Fruit fly (Drosophila melanogaster) whole organism, adult: ENCODE data around the gene escl.

Source experiments
- CG11617 ChIP-seq: fragments of 200-800 bp; sonication (Bioruptor generic); optimal IDR thresholded peaks from 2 replicates; lab custom pipeline; 2017; ENCODE audit warnings: mild to moderate bottlenecking, missing biosample characterization, missing genetic modification reagents, missing genetic modification characterization
- CG12768 ChIP-seq: fragments of 200-800 bp; sonication (Bioruptor generic); optimal IDR thresholded peaks from 2 replicates; lab custom pipeline; 2017; ENCODE audit warnings: missing biosample characterization, missing genetic modification characterization, mild to moderate bottlenecking, moderate library complexity, missing genetic modification reagents
- CG14711 ChIP-seq: fragments of 200-800 bp; sonication (Bioruptor generic); optimal IDR thresholded peaks from 2 replicates; lab custom pipeline; 2018; ENCODE audit warnings: missing biosample characterization, mild to moderate bottlenecking, missing genetic modification characterization, moderate library complexity
- CG1620 ChIP-seq: fragments of 200-800 bp; sonication (Bioruptor generic); optimal IDR thresholded peaks from 2 replicates; lab custom pipeline; 2016; ENCODE audit warnings: missing biosample characterization, missing genetic modification characterization
- CG33017 ChIP-seq: fragments of 200-800 bp; sonication (Bioruptor generic); optimal IDR thresholded peaks from 2 replicates; lab custom pipeline; 2018; ENCODE audit warnings: missing biosample characterization, mild to moderate bottlenecking, missing genetic modification characterization, moderate library complexity
- CG5204 ChIP-seq: fragments of 200-800 bp; sonication (Bioruptor generic); optimal IDR thresholded peaks from 2 replicates; lab custom pipeline; 2016; ENCODE audit warnings: missing biosample characterization, missing genetic modification characterization
- CG7045 ChIP-seq: fragments of 200-800 bp; sonication (Bioruptor generic); optimal IDR thresholded peaks from 2 replicates; lab custom pipeline; 2017; ENCODE audit warnings: missing biosample characterization, mild to moderate bottlenecking, missing genetic modification characterization
- CG7101 ChIP-seq: fragments of 200-800 bp; sonication (Bioruptor generic); optimal IDR thresholded peaks from 2 replicates; lab custom pipeline; 2018; ENCODE audit warnings: missing biosample characterization, mild to moderate bottlenecking, missing genetic modification characterization, moderate library complexity
- Clk ChIP-seq: fragments of 200-800 bp; sonication (Bioruptor generic); optimal IDR thresholded peaks from 2 replicates; lab custom pipeline; 2017; ENCODE audit warnings: missing biosample characterization, missing genetic modification characterization
- Crg-1 ChIP-seq: fragments of 200-800 bp; sonication (Bioruptor generic); optimal IDR thresholded peaks from 2 replicates; lab custom pipeline; 2016; ENCODE audit warnings: missing biosample characterization, missing genetic modification characterization
- Hr96 ChIP-seq: fragments of 200-800 bp; sonication (Bioruptor generic); optimal IDR thresholded peaks from 2 replicates; lab custom pipeline; 2016; ENCODE audit warnings: missing biosample characterization, missing genetic modification characterization
- Mnt ChIP-seq: fragments of 200-800 bp; sonication (Bioruptor generic); optimal IDR thresholded peaks from 2 replicates; lab custom pipeline; 2016; ENCODE audit warnings: missing biosample characterization, mild to moderate bottlenecking, missing genetic modification characterization
- bab1 ChIP-seq: fragments of 200-800 bp; sonication (Bioruptor generic); optimal IDR thresholded peaks from 3 replicates; lab custom pipeline; 2019; ENCODE audit warnings: missing biosample characterization, mild to moderate bottlenecking, missing genetic modification characterization, moderate library complexity
- cic ChIP-seq: fragments of 200-800 bp; sonication (Bioruptor generic); optimal IDR thresholded peaks from 2 replicates; lab custom pipeline; 2017; ENCODE audit warnings: missing biosample characterization, mild to moderate bottlenecking, missing genetic modification characterization, moderate library complexity
- cnc ChIP-seq, 2 experiments: fragments of >200 bp; optimal IDR thresholded peaks; 2 replicates each; lab custom pipeline; 2017
- kay ChIP-seq: fragments of 200-800 bp; sonication (Bioruptor generic); peaks from one replicate; lab custom pipeline; 2016; ENCODE audit warnings: missing biosample characterization, missing genetic modification characterization, borderline replicate concordance
- ovo ChIP-seq: fragments of 200-800 bp; sonication (Bioruptor generic); optimal IDR thresholded peaks from 2 replicates; lab custom pipeline; 2016; ENCODE audit warnings: missing biosample characterization, missing genetic modification characterization
- pad ChIP-seq: fragments of 200-800 bp; sonication (Bioruptor generic); optimal IDR thresholded peaks from 3 replicates; lab custom pipeline; 2017; ENCODE audit warnings: missing biosample characterization, missing genetic modification characterization, mild to moderate bottlenecking, moderate library complexity, missing genetic modification reagents
- tj ChIP-seq: fragments of 200-800 bp; sonication (Bioruptor generic); optimal IDR thresholded peaks from 3 replicates; lab custom pipeline; 2017; ENCODE audit warnings: missing biosample characterization, mild to moderate bottlenecking, missing genetic modification characterization, moderate library complexity
- toe ChIP-seq: fragments of 200-800 bp; sonication (Bioruptor generic); optimal IDR thresholded peaks from 2 replicates; lab custom pipeline; 2016; ENCODE audit warnings: missing biosample characterization, missing genetic modification characterization

The escl gene

DNA sequence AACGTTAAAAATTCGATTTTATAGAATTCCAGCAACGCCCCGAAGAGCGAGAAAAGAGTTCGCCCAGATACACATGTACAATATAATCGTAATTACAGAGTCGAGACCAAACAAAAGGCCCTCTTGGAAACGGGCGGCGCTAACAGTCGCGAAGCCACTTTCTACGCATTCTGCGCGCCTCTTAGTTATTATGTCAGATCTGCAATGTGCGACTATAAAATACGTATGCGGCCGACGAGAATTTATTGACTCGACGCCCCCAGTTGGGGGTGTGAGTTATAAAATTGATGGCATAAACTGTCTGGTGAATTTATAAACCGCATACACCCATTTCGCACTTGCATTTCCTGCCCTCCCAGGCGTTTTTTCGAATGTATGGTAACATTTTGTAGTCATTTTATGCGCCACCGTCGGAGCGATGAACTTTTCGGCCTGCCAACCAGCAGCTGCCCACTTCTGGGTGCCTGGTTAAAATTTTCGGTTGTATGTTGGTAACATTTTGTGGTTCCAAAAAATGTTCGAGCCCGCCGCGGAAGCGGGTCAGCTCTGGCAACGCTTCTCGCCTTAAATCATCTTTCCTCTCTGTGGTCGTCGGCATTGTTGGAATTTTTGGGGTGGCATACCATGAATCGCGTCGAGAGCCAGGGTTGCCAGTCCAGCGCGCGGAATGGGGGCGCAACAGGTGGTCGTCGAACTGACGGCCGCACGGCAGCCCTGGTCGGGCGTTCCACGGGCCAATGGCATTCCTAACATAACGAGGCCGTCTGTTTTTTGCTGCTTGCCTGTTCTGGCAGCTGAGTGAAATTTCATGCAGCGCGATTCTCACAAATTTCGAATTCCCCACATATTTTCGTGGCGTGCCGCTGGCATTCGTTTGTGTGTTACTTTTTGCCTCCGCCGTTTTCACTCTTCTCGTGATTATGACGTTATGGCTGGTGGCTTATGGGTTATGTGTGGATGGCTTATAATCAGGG, 21.2 kb downstream of the escl start:
- TF ChIP-seq CG5204: peak; percentile 10
- peak; percentile 69 for TF ChIP-seq Hr96 (GFP tag; lab: Kevin White, UChicago)
- no peak for TF ChIP-seq cnc (optimal IDR thresholded peaks at IDR 0.05; lab: Kevin White, UChicago)
- TF ChIP-seq CG12768 (GFP tag; lab: Kevin White, UChicago): peak; percentile 94
- TF ChIP-seq Clk (GFP tag; lab: Kevin White, UChicago): no peak
- TF ChIP-seq ovo (GFP tag; lab: Kevin White, UChicago): peak; percentile 35
- peak; percentile 72 for TF ChIP-seq cic (GFP tag; lab: Kevin White, UChicago)
- peak; percentile 52 for TF ChIP-seq bab1 (GFP tag; lab: Kevin White, UChicago)
- TF ChIP-seq kay: peak; percentile 95
- TF ChIP-seq Crg-1 (GFP tag; lab: Kevin White, UChicago): no peak
- TF ChIP-seq pad (GFP tag; lab: Kevin White, UChicago): peak; percentile 48
- TF ChIP-seq toe (GFP tag; lab: Kevin White, UChicago): peak; percentile 57
- TF ChIP-seq CG33017 (tag; lab: Kevin White, UChicago): no peak
- peak; percentile 87 for TF ChIP-seq Mnt (GFP tag; lab: Kevin White, UChicago)
- TF ChIP-seq CG11617 (GFP tag; lab: Kevin White, UChicago): peak; percentile 93
- TF ChIP-seq tj: peak; percentile 72
- TF ChIP-seq CG14711 (tag; lab: Kevin White, UChicago): peak; percentile 100
- TF ChIP-seq CG1620: no peak
- TF ChIP-seq CG7045 (GFP tag; lab: Kevin White, UChicago): peak; percentile 73
- TF ChIP-seq CG7101 (tag; lab: Kevin White, UChicago): peak; percentile 57

dm6 chr2L:12013243-12013642, 22.5 kb downstream of the escl start:
- TF ChIP-seq pad (GFP tag; lab: Kevin White, UChicago) (no peak), CG12768 (GFP tag; lab: Kevin White, UChicago) (no peak), cnc (optimal IDR thresholded peaks at IDR 0.05; lab: Kevin White, UChicago) (no peak), Hr96 (GFP tag; lab: Kevin White, UChicago) (no peak), Crg-1 (GFP tag; lab: Kevin White, UChicago) (no peak), bab1 (GFP tag; lab: Kevin White, UChicago) (no peak), CG33017 (tag; lab: Kevin White, UChicago) (no peak), kay (no peak), CG7101 (tag; lab: Kevin White, UChicago) (no peak), CG7045 (GFP tag; lab: Kevin White, UChicago) (no peak), Clk (GFP tag; lab: Kevin White, UChicago) (no peak), cic (GFP tag; lab: Kevin White, UChicago) (no peak), tj (no peak), CG14711 (tag; lab: Kevin White, UChicago) (no peak)

DNA sequence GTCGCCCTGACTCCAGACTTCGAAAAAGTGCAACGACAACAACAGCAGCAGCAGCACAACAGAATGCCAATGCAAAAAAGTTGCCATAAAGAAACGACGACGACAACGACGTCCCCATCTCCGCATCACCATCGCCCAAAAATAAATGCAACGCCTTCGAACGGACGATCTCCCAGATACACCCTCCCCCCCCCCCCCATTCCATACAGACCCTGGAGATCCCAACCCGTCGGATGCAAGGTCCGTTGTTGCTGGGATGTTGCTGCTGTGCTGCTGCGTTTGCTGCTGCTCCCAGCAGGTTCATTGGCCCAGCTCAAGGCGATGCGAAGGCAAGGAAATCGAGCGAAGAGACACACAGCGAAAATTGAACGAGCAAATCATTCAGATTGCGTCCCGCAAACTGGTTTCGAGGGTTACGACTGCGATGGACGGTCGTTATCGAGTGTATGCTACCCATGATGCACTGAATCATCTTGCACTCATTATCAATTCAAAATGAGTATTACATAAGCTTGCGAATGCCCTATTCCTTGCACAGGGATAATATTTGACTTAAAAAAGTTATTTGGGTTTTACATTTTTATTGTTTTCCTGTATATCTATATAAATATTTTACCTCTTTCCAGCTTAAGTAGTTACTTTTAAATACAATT, 23.1 kb downstream of the escl start:
- no peak for TF ChIP-seq tj
- TF ChIP-seq Clk (GFP tag; lab: Kevin White, UChicago): no peak
- TF ChIP-seq CG7045 (GFP tag; lab: Kevin White, UChicago): no peak
- no peak for TF ChIP-seq CG12768 (GFP tag; lab: Kevin White, UChicago)
- TF ChIP-seq CG5204: no peak
- no peak for TF ChIP-seq Hr96 (GFP tag; lab: Kevin White, UChicago)
- no peak for TF ChIP-seq cic (GFP tag; lab: Kevin White, UChicago)
- TF ChIP-seq cnc (optimal IDR thresholded peaks at IDR 0.05; lab: Kevin White, UChicago): no peak
- no peak for TF ChIP-seq bab1 (GFP tag; lab: Kevin White, UChicago)
- TF ChIP-seq ovo (GFP tag; lab: Kevin White, UChicago): no peak
- no peak for TF ChIP-seq CG1620
- TF ChIP-seq CG33017 (tag; lab: Kevin White, UChicago): no peak

dm6 chr2L:12020735-12021134, 30.0 kb downstream of the escl start, which contains the start of gene Wdr81:
Wdr81 (minus strand) TSS chr2L:12020960.
- TF ChIP-seq bab1 (GFP tag; lab: Kevin White, UChicago): peak; percentile 56
- no peak for TF ChIP-seq cic (GFP tag; lab: Kevin White, UChicago)

dm6 chr2L:12021193-12021592, 30.5 kb downstream of the escl start:
- TF ChIP-seq cic (GFP tag; lab: Kevin White, UChicago) (peak; percentile 1), CG5204 (no peak), CG7101 (tag; lab: Kevin White, UChicago) (peak; percentile 79), CG11617 (GFP tag; lab: Kevin White, UChicago) (peak; percentile 58), ovo (GFP tag; lab: Kevin White, UChicago) (peak; percentile 66), CG1620 (peak; percentile 38), CG33017 (tag; lab: Kevin White, UChicago) (peak; percentile 8), CG7045 (GFP tag; lab: Kevin White, UChicago) (peak; percentile 22), Crg-1 (GFP tag; lab: Kevin White, UChicago) (peak; percentile 77), kay (peak; percentile 63), pad (GFP tag; lab: Kevin White, UChicago) (no peak), Mnt (GFP tag; lab: Kevin White, UChicago) (peak; percentile 63), Clk (GFP tag; lab: Kevin White, UChicago) (no peak)
